Worm (Caenorhabditis elegans) whole organism, young adult: ENCODE data around the gene Y17D7C.6.

Source experiments
- B0336.3 ChIP-seq: fragments of 200-800 bp; sonication (Bioruptor generic); IDR thresholded peaks from 2 replicates; pipeline ENCODE4 v1.3.6; 2022; ENCODE audit warnings: missing genetic modification characterization, missing compliant biosample characterization
- Y53F4B.3 ChIP-seq: fragments of 200-800 bp; sonication (Bioruptor generic); IDR thresholded peaks from 2 replicates; pipeline ENCODE4 v1.3.6; 2022; ENCODE audit warnings: missing genetic modification reagents, missing genetic modification characterization, missing compliant biosample characterization
- akir-1 ChIP-seq: fragments of 200-800 bp; sonication (Bioruptor generic); optimal IDR thresholded peaks from 2 replicates; lab custom pipeline; 2018; ENCODE audit warnings: mild to moderate bottlenecking, missing genetic modification characterization, moderate library complexity, missing compliant biosample characterization
- ama-1 ChIP-seq, 3 experiments: fragments of 150-350 bp in 1 of 3; sonication (generic microtip) in 2 of 3; optimal IDR thresholded peaks; 2 replicates each; lab custom pipeline; 2014 to 2018; ENCODE audit warnings: missing biosample characterization in 2 of 3, missing genetic modification characterization in 2 of 3, missing genetic modification reagents in 2 of 3
- cebp-1 ChIP-seq, 2 experiments: fragments of 200-800 bp in 1 of 2; sonication (Bioruptor generic) in 1 of 2; sonication (generic microtip) in 1 of 2; IDR thresholded peaks in 1 of 2; optimal IDR thresholded peaks in 1 of 2; 2 replicates each; pipeline versions ENCODE4 v1.3.6 to Lab custom; 2017 to 2022; ENCODE audit warnings: missing compliant biosample characterization in 2 of 2, missing genetic modification characterization in 2 of 2, mild to moderate bottlenecking in 1 of 2, missing genetic modification reagents in 1 of 2, moderate library complexity in 1 of 2
- ceh-27 ChIP-seq: fragments of 200-800 bp; sonication (Bioruptor generic); optimal IDR thresholded peaks from 2 replicates; lab custom pipeline; 2018; ENCODE audit warnings: mild to moderate bottlenecking, missing genetic modification characterization, moderate library complexity, missing compliant biosample characterization
- lin-54 ChIP-seq: fragments of 200-800 bp; sonication (Bioruptor generic); optimal IDR thresholded peaks from 2 replicates; lab custom pipeline; 2018; ENCODE audit warnings: mild to moderate bottlenecking, missing genetic modification characterization, missing compliant biosample characterization
- lsl-1 ChIP-seq: fragments of 200-800 bp; sonication (Bioruptor generic); optimal IDR thresholded peaks from 2 replicates; lab custom pipeline; 2018; ENCODE audit warnings: mild to moderate bottlenecking, missing genetic modification characterization, moderate library complexity, missing compliant biosample characterization
- mcd-1 ChIP-seq: fragments of 200-800 bp; sonication (Bioruptor generic); IDR thresholded peaks from 2 replicates; pipeline ENCODE4 v1.3.6; 2022; ENCODE audit warnings: missing genetic modification reagents, missing genetic modification characterization, missing compliant biosample characterization
- sdz-38 ChIP-seq: sonication (generic microtip); optimal IDR thresholded peaks from 2 replicates; lab custom pipeline; 2016; ENCODE audit warnings: missing genotype, missing genetic modification characterization, missing compliant biosample characterization
- tbp1 ChIP-seq: fragments of 200-800 bp; sonication (Bioruptor generic); optimal IDR thresholded peaks from 2 replicates; lab custom pipeline; 2018; ENCODE audit warnings: mild to moderate bottlenecking, missing genetic modification characterization, missing compliant biosample characterization
- unc-62 ChIP-seq: fragments of 150-350 bp; optimal IDR thresholded peaks from 2 replicates; lab custom pipeline; 2014; ENCODE audit warnings: missing biosample characterization, missing genetic modification reagents, missing genetic modification characterization

- TF ChIP-seq lin-54 (GFP tag; lab: Kevin White, UChicago) = no peak
- TF ChIP-seq sdz-38 (tag; lab: Kevin White, UChicago) = peak; percentile 34
- no peak for TF ChIP-seq Y53F4B.3 (GFP tag; lab: Robert Waterston, UW)
- TF ChIP-seq cebp-1 (GFP tag; IDR thresholded peaks at IDR 0.05; lab: Robert Waterston, UW) = no peak
- no peak for TF ChIP-seq cebp-1 (tag; optimal IDR thresholded peaks at IDR 0.05; lab: Kevin White, UChicago)
- no peak for TF ChIP-seq B0336.3 (GFP tag; lab: Robert Waterston, UW)
- TF ChIP-seq unc-62 (GFP tag; lab: Kevin White, UChicago) = no peak
- no peak for TF ChIP-seq ama-1 (optimal IDR thresholded peaks at IDR 0.05; lab: Kevin White, UChicago)
- TF ChIP-seq ama-1 (GFP tag; optimal IDR thresholded peaks at IDR 0.05; lab: Kevin White, UChicago) = no peak
- no peak for TF ChIP-seq ceh-27 (GFP tag; lab: Kevin White, UChicago)
- TF ChIP-seq akir-1 = no peak
- no peak for TF ChIP-seq mcd-1
- no peak for TF ChIP-seq lsl-1 (GFP tag; lab: Kevin White, UChicago)
- no peak for TF ChIP-seq tbp1 (GFP tag; lab: Kevin White, UChicago)
Observed at ce11 chrV:18719956-18720489, 10.4 kb downstream of the Y17D7C.6 start, which contains the start of gene Y17D7C.2.
